Fruit fly (Drosophila melanogaster) whole organism, adult: ENCODE results near the gene CtsL3.

Experiments used
- CG11617 ChIP-seq: fragments of 200-800 bp; sonication (Bioruptor generic); optimal IDR thresholded peaks from 2 replicates; lab custom pipeline; 2017; ENCODE audit warnings: mild to moderate bottlenecking, missing biosample characterization, missing genetic modification reagents, missing genetic modification characterization
- CG14711 ChIP-seq: fragments of 200-800 bp; sonication (Bioruptor generic); optimal IDR thresholded peaks from 2 replicates; lab custom pipeline; 2018; ENCODE audit warnings: missing biosample characterization, mild to moderate bottlenecking, missing genetic modification characterization, moderate library complexity
- CG1620 ChIP-seq: fragments of 200-800 bp; sonication (Bioruptor generic); optimal IDR thresholded peaks from 2 replicates; lab custom pipeline; 2016; ENCODE audit warnings: missing biosample characterization, missing genetic modification characterization
- CG33017 ChIP-seq: fragments of 200-800 bp; sonication (Bioruptor generic); optimal IDR thresholded peaks from 2 replicates; lab custom pipeline; 2018; ENCODE audit warnings: missing biosample characterization, mild to moderate bottlenecking, missing genetic modification characterization, moderate library complexity
- CG5204 ChIP-seq: fragments of 200-800 bp; sonication (Bioruptor generic); optimal IDR thresholded peaks from 2 replicates; lab custom pipeline; 2016; ENCODE audit warnings: missing biosample characterization, missing genetic modification characterization
- CG7045 ChIP-seq: fragments of 200-800 bp; sonication (Bioruptor generic); optimal IDR thresholded peaks from 2 replicates; lab custom pipeline; 2017; ENCODE audit warnings: missing biosample characterization, mild to moderate bottlenecking, missing genetic modification characterization
- CG7101 ChIP-seq: fragments of 200-800 bp; sonication (Bioruptor generic); optimal IDR thresholded peaks from 2 replicates; lab custom pipeline; 2018; ENCODE audit warnings: missing biosample characterization, mild to moderate bottlenecking, missing genetic modification characterization, moderate library complexity
- Clk ChIP-seq: fragments of 200-800 bp; sonication (Bioruptor generic); optimal IDR thresholded peaks from 2 replicates; lab custom pipeline; 2017; ENCODE audit warnings: missing biosample characterization, missing genetic modification characterization
- Crg-1 ChIP-seq: fragments of 200-800 bp; sonication (Bioruptor generic); optimal IDR thresholded peaks from 2 replicates; lab custom pipeline; 2016; ENCODE audit warnings: missing biosample characterization, missing genetic modification characterization
- Hr96 ChIP-seq: fragments of 200-800 bp; sonication (Bioruptor generic); optimal IDR thresholded peaks from 2 replicates; lab custom pipeline; 2016; ENCODE audit warnings: missing biosample characterization, missing genetic modification characterization
- Mnt ChIP-seq: fragments of 200-800 bp; sonication (Bioruptor generic); optimal IDR thresholded peaks from 2 replicates; lab custom pipeline; 2016; ENCODE audit warnings: missing biosample characterization, mild to moderate bottlenecking, missing genetic modification characterization
- bab1 ChIP-seq: fragments of 200-800 bp; sonication (Bioruptor generic); optimal IDR thresholded peaks from 3 replicates; lab custom pipeline; 2019; ENCODE audit warnings: missing biosample characterization, mild to moderate bottlenecking, missing genetic modification characterization, moderate library complexity
- cic ChIP-seq: fragments of 200-800 bp; sonication (Bioruptor generic); optimal IDR thresholded peaks from 2 replicates; lab custom pipeline; 2017; ENCODE audit warnings: missing biosample characterization, mild to moderate bottlenecking, missing genetic modification characterization, moderate library complexity
- cnc ChIP-seq, 2 experiments: fragments of >200 bp; optimal IDR thresholded peaks; 2 replicates each; lab custom pipeline; 2017
- kay ChIP-seq: fragments of 200-800 bp; sonication (Bioruptor generic); peaks from one replicate; lab custom pipeline; 2016; ENCODE audit warnings: missing biosample characterization, missing genetic modification characterization, borderline replicate concordance
- ovo ChIP-seq: fragments of 200-800 bp; sonication (Bioruptor generic); optimal IDR thresholded peaks from 2 replicates; lab custom pipeline; 2016; ENCODE audit warnings: missing biosample characterization, missing genetic modification characterization
- pad ChIP-seq: fragments of 200-800 bp; sonication (Bioruptor generic); optimal IDR thresholded peaks from 3 replicates; lab custom pipeline; 2017; ENCODE audit warnings: missing biosample characterization, missing genetic modification characterization, mild to moderate bottlenecking, moderate library complexity, missing genetic modification reagents
- tj ChIP-seq: fragments of 200-800 bp; sonication (Bioruptor generic); optimal IDR thresholded peaks from 3 replicates; lab custom pipeline; 2017; ENCODE audit warnings: missing biosample characterization, mild to moderate bottlenecking, missing genetic modification characterization, moderate library complexity
- toe ChIP-seq: fragments of 200-800 bp; sonication (Bioruptor generic); optimal IDR thresholded peaks from 2 replicates; lab custom pipeline; 2016; ENCODE audit warnings: missing biosample characterization, missing genetic modification characterization

CtsL3 gene

DNA sequence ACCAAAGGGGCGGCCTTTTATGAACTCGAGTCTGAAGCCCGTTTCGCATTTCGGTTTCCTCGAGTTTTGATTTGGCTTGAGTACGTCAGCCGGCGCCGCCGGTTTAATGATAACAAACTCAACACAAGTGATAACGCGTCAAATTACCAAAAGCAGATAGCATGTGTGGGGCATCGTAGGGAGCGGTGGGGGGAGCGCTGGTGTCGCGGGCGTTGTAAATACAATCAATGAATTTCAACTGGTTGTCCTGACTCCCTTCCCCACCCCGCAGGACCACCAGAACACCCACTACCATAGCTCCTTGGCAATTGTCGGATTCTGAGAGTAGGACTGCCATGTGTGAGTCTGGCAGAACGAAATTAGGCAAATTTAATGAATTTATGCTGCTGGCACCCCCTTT lies 29.2 kb downstream of the CtsL3 start:
- TF ChIP-seq toe (GFP tag; lab: Kevin White, UChicago) (no peak), cnc (optimal IDR thresholded peaks at IDR 0.05; lab: Kevin White, UChicago) (no peak), cic (GFP tag; lab: Kevin White, UChicago) (no peak), CG33017 (tag; lab: Kevin White, UChicago) (no peak), tj (GFP tag; lab: Kevin White, UChicago) (no peak), CG7101 (tag; lab: Kevin White, UChicago) (no peak)

DNA sequence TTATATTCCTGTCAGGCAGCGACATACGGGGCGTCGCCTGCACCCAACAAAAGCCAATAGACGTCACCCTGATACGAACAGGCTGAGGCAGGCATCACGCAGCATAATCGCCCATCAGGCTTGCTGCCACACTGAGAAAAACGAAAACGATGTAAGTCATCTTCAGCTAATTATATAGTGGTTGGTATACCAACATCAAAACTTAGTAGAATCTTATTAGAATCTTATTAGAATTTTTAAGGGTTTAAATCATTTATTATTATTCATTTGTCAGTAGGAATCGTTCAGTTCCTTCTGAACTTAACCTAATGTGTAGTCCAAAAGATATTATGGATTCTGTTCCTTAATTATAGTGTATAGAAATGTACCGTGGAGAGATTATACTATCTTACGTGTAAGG lies 31.7 kb downstream of the CtsL3 start:
- TF ChIP-seq toe (GFP tag; lab: Kevin White, UChicago) (no peak), bab1 (no peak), CG7045 (GFP tag; lab: Kevin White, UChicago) (no peak), CG11617 (GFP tag; lab: Kevin White, UChicago) (no peak), CG5204 (GFP tag; lab: Kevin White, UChicago) (no peak), CG33017 (tag; lab: Kevin White, UChicago) (no peak), CG1620 (GFP tag; lab: Kevin White, UChicago) (no peak)

DNA sequence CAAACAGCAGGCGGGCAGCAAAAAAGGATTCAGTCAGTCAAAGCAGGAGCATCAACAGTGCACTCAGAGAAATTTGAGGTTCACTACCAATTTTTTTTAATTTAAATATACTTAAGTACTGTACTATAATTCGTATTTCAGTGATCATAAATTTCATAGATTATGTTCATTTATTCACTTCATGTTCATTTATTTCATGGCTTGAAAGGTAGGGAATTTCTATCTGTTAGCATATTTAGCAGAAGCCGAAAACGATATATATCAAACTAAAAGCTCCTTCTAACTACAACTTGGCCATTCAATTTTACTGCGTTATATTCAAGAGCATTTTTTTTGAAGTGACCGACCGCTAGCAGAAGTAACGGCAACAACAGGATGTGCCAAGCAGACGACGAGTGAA lies 33.2 kb downstream of the CtsL3 start:
- TF ChIP-seq kay (GFP tag; lab: Kevin White, UChicago) (no peak), CG5204 (GFP tag; lab: Kevin White, UChicago) (no peak), tj (GFP tag; lab: Kevin White, UChicago) (no peak), cic (GFP tag; lab: Kevin White, UChicago) (no peak), Crg-1 (GFP tag; lab: Kevin White, UChicago) (no peak), Mnt (GFP tag; lab: Kevin White, UChicago) (no peak), cnc (optimal IDR thresholded peaks at IDR 0.05; lab: Kevin White, UChicago) (no peak), ovo (GFP tag; lab: Kevin White, UChicago) (no peak), pad (GFP tag; lab: Kevin White, UChicago) (no peak), CG11617 (GFP tag; lab: Kevin White, UChicago) (no peak), Clk (GFP tag; lab: Kevin White, UChicago) (no peak), CG14711 (tag; lab: Kevin White, UChicago) (no peak), CG7101 (tag; lab: Kevin White, UChicago) (no peak)

DNA sequence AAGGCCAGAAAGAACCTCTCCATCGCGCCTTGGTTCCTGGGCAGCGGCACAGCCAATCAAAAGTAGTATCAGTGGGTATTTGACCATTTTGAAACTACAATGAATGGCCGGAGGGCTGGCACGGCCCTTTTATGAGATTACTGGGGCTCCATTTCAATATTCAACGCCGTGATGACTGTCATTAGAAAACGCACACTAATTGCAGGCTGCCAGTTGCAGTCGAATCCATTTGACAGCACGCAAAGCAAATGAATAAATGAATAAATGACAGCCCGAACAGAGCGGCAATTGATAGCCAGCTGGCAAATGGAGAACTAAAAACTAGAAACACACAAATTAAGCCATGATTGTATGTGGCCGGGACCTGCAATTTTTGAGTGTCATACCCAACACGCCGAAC lies 50.3 kb downstream of the CtsL3 start, which contains the start of gene Obp83b:
Gene Obp83b, minus strand, starts transcription at position 101 of the 400 bp plus-strand sequence.
- TF ChIP-seq Clk (GFP tag; lab: Kevin White, UChicago) (no peak), cnc (optimal IDR thresholded peaks at IDR 0.05; lab: Kevin White, UChicago) (no peak), pad (GFP tag; lab: Kevin White, UChicago) (no peak), CG7045 (GFP tag; lab: Kevin White, UChicago) (no peak), Hr96 (GFP tag; lab: Kevin White, UChicago) (no peak), cic (GFP tag; lab: Kevin White, UChicago) (no peak), CG14711 (tag; lab: Kevin White, UChicago) (no peak)
